Worm (Caenorhabditis elegans) whole organism, L4 larva: ENCODE measurements around the gene C17C3.5.

Source experiments
- D1046.2 ChIP-seq: fragments of 200-800 bp; sonication (Bioruptor generic); IDR thresholded peaks from 2 replicates; pipeline ENCODE4 v1.3.6; 2022; ENCODE audit warnings: missing genetic modification characterization, missing compliant biosample characterization
- F37D6.2 ChIP-seq: sonication (generic microtip); optimal IDR thresholded peaks from 2 replicates; lab custom pipeline; 2016; ENCODE audit warnings: mild to moderate bottlenecking, missing genetic modification characterization, missing compliant biosample characterization
- F44E2.7 ChIP-seq: fragments of 200-800 bp; sonication (Bioruptor generic); IDR thresholded peaks from 2 replicates; pipeline ENCODE4 v2.1.2; 2022; ENCODE audit warnings: missing genetic modification characterization, missing compliant biosample characterization
- R02D3.7 ChIP-seq: fragments of 150-350 bp; sonication (generic microtip); optimal IDR thresholded peaks from 3 replicates; lab custom pipeline; 2014; ENCODE audit warnings: missing biosample characterization, missing genetic modification characterization
- T20F7.1 ChIP-seq: fragments of 200-800 bp; sonication (Bioruptor generic); optimal IDR thresholded peaks from 2 replicates; lab custom pipeline; 2018; ENCODE audit warnings: mild to moderate bottlenecking, missing genetic modification characterization, missing compliant biosample characterization
- T26A8.4 ChIP-seq: fragments of 200-800 bp; sonication (Bioruptor generic); IDR thresholded peaks from 2 replicates; pipeline ENCODE4 v1.3.6; 2022; ENCODE audit warnings: missing genetic modification characterization, missing compliant biosample characterization
- Y105C5A.15 ChIP-seq: fragments of 200-800 bp; sonication (Bioruptor generic); IDR thresholded peaks from 2 replicates; pipeline ENCODE4 v1.3.6; 2022; ENCODE audit warnings: missing genetic modification characterization, missing compliant biosample characterization
- Y75B8A.6 ChIP-seq: fragments of 200-800 bp; sonication (Bioruptor generic); IDR thresholded peaks from 2 replicates; pipeline ENCODE4 v1.3.6; 2022; ENCODE audit warnings: missing genetic modification reagents, missing genetic modification characterization, missing compliant biosample characterization
- ZK337.2 ChIP-seq: fragments of 200-800 bp; sonication (Bioruptor generic); IDR thresholded peaks from 2 replicates; pipeline ENCODE4 v1.3.6; 2022; ENCODE audit warnings: missing genetic modification reagents, missing genetic modification characterization, missing compliant biosample characterization
- aha-1 ChIP-seq: fragments of 150-350 bp; peaks from one replicate; lab custom pipeline; 2014; ENCODE audit warnings: missing biosample characterization, missing genetic modification characterization
- aly-2 ChIP-seq: sonication (generic microtip); optimal IDR thresholded peaks from 2 replicates; lab custom pipeline; 2018; ENCODE audit warnings: missing biosample characterization, missing genetic modification characterization
- ama-1 ChIP-seq: fragments of 150-350 bp; optimal IDR thresholded peaks from 2 replicates; lab custom pipeline; 2014; ENCODE audit warnings: inconsistent platforms, mixed read lengths
- ceh-28 ChIP-seq: fragments of 150-350 bp; optimal IDR thresholded peaks from 2 replicates; lab custom pipeline; 2014; ENCODE audit warnings: missing biosample characterization, missing genetic modification reagents, missing genetic modification characterization
- ceh-32 ChIP-seq: sonication (generic microtip); optimal IDR thresholded peaks from 2 replicates; lab custom pipeline; 2016; ENCODE audit warnings: mild to moderate bottlenecking, missing genetic modification characterization, missing compliant biosample characterization; ENCODE audit not compliant: poor library complexity
- ctbp-1 ChIP-seq: fragments of 200-800 bp; sonication (Bioruptor generic); IDR thresholded peaks from 2 replicates; pipeline ENCODE4 v1.3.6; 2022; ENCODE audit warnings: missing genetic modification reagents, missing genetic modification characterization, missing compliant biosample characterization
- daf-16 ChIP-seq, 3 experiments: sonication (generic microtip); optimal IDR thresholded peaks; 2 replicates each; lab custom pipeline; 2016 to 2017; ENCODE audit warnings: missing genetic modification characterization in 3 of 3, missing genetic modification reagents in 3 of 3, mild to moderate bottlenecking in 2 of 3, missing compliant biosample characterization in 2 of 3, missing biosample characterization in 1 of 3, moderate library complexity in 1 of 3
- daf-8 ChIP-seq: fragments of 200-800 bp; sonication (Bioruptor generic); IDR thresholded peaks from 2 replicates; pipeline ENCODE4 v1.3.6; 2022; ENCODE audit warnings: missing genetic modification characterization, missing compliant biosample characterization
- dmd-6 ChIP-seq: fragments of 200-800 bp; sonication (Bioruptor generic); IDR thresholded peaks from 2 replicates; pipeline ENCODE4 v1.3.6; 2022; ENCODE audit warnings: missing genetic modification reagents, missing genetic modification characterization, missing compliant biosample characterization
- dmd-8 ChIP-seq: fragments of 200-800 bp; sonication (Bioruptor generic); IDR thresholded peaks from 2 replicates; pipeline ENCODE4 v1.3.6; 2022; ENCODE audit warnings: missing genetic modification characterization, missing compliant biosample characterization
- dmd-9 ChIP-seq: fragments of 200-800 bp; sonication (Bioruptor generic); IDR thresholded peaks from 2 replicates; pipeline ENCODE4 v1.3.6; 2022; ENCODE audit warnings: missing genetic modification reagents, missing genetic modification characterization, missing compliant biosample characterization
- duxl-1 ChIP-seq: sonication (generic microtip); optimal IDR thresholded peaks from 2 replicates; lab custom pipeline; 2016; ENCODE audit warnings: mild to moderate bottlenecking, missing genetic modification characterization, moderate library complexity, missing compliant biosample characterization; ENCODE audit not compliant: poor library complexity
- dve-1 ChIP-seq: sonication (generic microtip); optimal IDR thresholded peaks from 2 replicates; lab custom pipeline; 2017; ENCODE audit warnings: antibody characterized with exemption, mild to moderate bottlenecking, missing genetic modification characterization, missing compliant biosample characterization; ENCODE audit not compliant: insufficient read depth
- fkh-10 ChIP-seq: fragments of 150-350 bp; optimal IDR thresholded peaks from 2 replicates; lab custom pipeline; 2014; ENCODE audit warnings: missing biosample characterization, missing genetic modification reagents, missing genetic modification characterization
- hif-1 ChIP-seq, 2 experiments: sonication (generic microtip); optimal IDR thresholded peaks; 2 replicates each; lab custom pipeline; 2016 to 2017; ENCODE audit warnings: missing compliant biosample characterization in 2 of 2, missing genetic modification characterization in 2 of 2, missing genetic modification reagents in 2 of 2, missing genotype in 2 of 2, mild to moderate bottlenecking in 1 of 2
- hlh-11 ChIP-seq: fragments of 200-800 bp; sonication (Bioruptor generic); optimal IDR thresholded peaks from 2 replicates; lab custom pipeline; 2018; ENCODE audit warnings: mild to moderate bottlenecking, missing genetic modification characterization, missing compliant biosample characterization
- lin-38 ChIP-seq: fragments of 200-800 bp; sonication (Bioruptor generic); IDR thresholded peaks from 2 replicates; pipeline ENCODE4 v1.3.6; 2022; ENCODE audit warnings: missing genetic modification reagents, missing genetic modification characterization, missing compliant biosample characterization
- lsy-2 ChIP-seq, 2 experiments: fragments of 150-350 bp in 1 of 2; sonication (generic microtip) in 1 of 2; optimal IDR thresholded peaks; 2 replicates each; lab custom pipeline; 2014 to 2017; ENCODE audit warnings: missing biosample characterization in 2 of 2, missing genetic modification characterization in 2 of 2
- madf-5 ChIP-seq, 2 experiments: fragments of 200-800 bp; sonication (Bioruptor generic); IDR thresholded peaks; 2 replicates each; pipeline ENCODE4 v1.3.6; 2022; ENCODE audit warnings: missing compliant biosample characterization in 2 of 2, missing genetic modification characterization in 2 of 2
- mdt-29 ChIP-seq: fragments of 200-800 bp; sonication (Bioruptor generic); IDR thresholded peaks from 2 replicates; pipeline ENCODE4 v1.3.6; 2022; ENCODE audit warnings: missing genetic modification reagents, missing genetic modification characterization, missing compliant biosample characterization
- mep-1 ChIP-seq: fragments of 150-350 bp; sonication (generic microtip); optimal IDR thresholded peaks from 3 replicates; lab custom pipeline; 2014; ENCODE audit warnings: missing biosample characterization, missing genetic modification characterization
- mxl-3 ChIP-seq: fragments of 200-800 bp; sonication (Bioruptor generic); optimal IDR thresholded peaks from 2 replicates; lab custom pipeline; 2018; ENCODE audit warnings: mild to moderate bottlenecking, missing genetic modification characterization, missing compliant biosample characterization
- nhr-10 ChIP-seq: fragments of 150-350 bp; optimal IDR thresholded peaks from 2 replicates; lab custom pipeline; 2014; ENCODE audit warnings: missing biosample characterization, missing genetic modification characterization
- nhr-102 ChIP-seq: sonication (generic microtip); optimal IDR thresholded peaks from 2 replicates; lab custom pipeline; 2016; ENCODE audit warnings: mild to moderate bottlenecking, missing genetic modification characterization, moderate library complexity, missing compliant biosample characterization
- nhr-25 ChIP-seq: sonication (generic microtip); optimal IDR thresholded peaks from 2 replicates; lab custom pipeline; 2017; ENCODE audit warnings: missing genetic modification characterization, mild to moderate bottlenecking, missing compliant biosample characterization, antibody characterized with exemption, moderate library complexity, borderline replicate concordance; ENCODE audit not compliant: insufficient read depth
- saeg-2 ChIP-seq: fragments of 200-800 bp; sonication (Bioruptor generic); IDR thresholded peaks from 2 replicates; pipeline ENCODE4 v1.3.6; 2022; ENCODE audit warnings: missing genetic modification reagents, missing genetic modification characterization, missing compliant biosample characterization
- skn-1 ChIP-seq: fragments of 150-350 bp; optimal IDR thresholded peaks from 2 replicates; lab custom pipeline; 2014; ENCODE audit warnings: missing biosample characterization, missing genetic modification characterization
- spr-1 ChIP-seq: sonication (generic microtip); optimal IDR thresholded peaks from 2 replicates; lab custom pipeline; 2016; ENCODE audit warnings: mild to moderate bottlenecking, missing genetic modification characterization, missing compliant biosample characterization
- spr-3 ChIP-seq: fragments of 200-800 bp; sonication (Bioruptor generic); optimal IDR thresholded peaks from 2 replicates; lab custom pipeline; 2018; ENCODE audit warnings: mild to moderate bottlenecking, missing genetic modification characterization, missing compliant biosample characterization
- tra-1 ChIP-seq: fragments of 200-800 bp; sonication (Bioruptor generic); IDR thresholded peaks from 2 replicates; pipeline ENCODE4 v1.3.6; 2022; ENCODE audit warnings: missing genetic modification reagents, missing genetic modification characterization, missing compliant biosample characterization
- unc-39 ChIP-seq: sonication (generic microtip); optimal IDR thresholded peaks from 2 replicates; lab custom pipeline; 2017; ENCODE audit warnings: missing biosample characterization, missing genetic modification characterization
- vab-7 ChIP-seq: fragments of 200-800 bp; sonication (Bioruptor generic); IDR thresholded peaks from 2 replicates; pipeline ENCODE4 v1.3.6; 2022; ENCODE audit warnings: missing genetic modification reagents, missing genetic modification characterization, missing compliant biosample characterization
- zag-1 ChIP-seq: fragments of 150-350 bp; optimal IDR thresholded peaks from 2 replicates; lab custom pipeline; 2014; ENCODE audit warnings: missing biosample characterization, missing genetic modification characterization
- zfp-2 ChIP-seq: sonication (generic microtip); optimal IDR thresholded peaks from 2 replicates; lab custom pipeline; 2016; ENCODE audit warnings: mild to moderate bottlenecking, missing genetic modification characterization, missing compliant biosample characterization
- zfp-3 ChIP-seq: fragments of 200-800 bp; sonication (Bioruptor generic); conservative IDR thresholded peaks from 2 replicates; pipeline ENCODE4 v1.3.6; 2022; ENCODE audit warnings: missing genetic modification reagents, missing genetic modification characterization, missing compliant biosample characterization
- zip-2 ChIP-seq: fragments of 150-350 bp; optimal IDR thresholded peaks from 2 replicates; lab custom pipeline; 2014; ENCODE audit warnings: missing biosample characterization, missing genetic modification characterization
- ztf-7 ChIP-seq: fragments of 150-350 bp; optimal IDR thresholded peaks from 2 replicates; lab custom pipeline; 2014; ENCODE audit warnings: missing biosample characterization, missing genetic modification characterization

The C17C3.5 gene

ce11 chrII:5572082-5572746 lies 20.6 kb downstream of the C17C3.5 start (continued):
- TF ChIP-seq T26A8.4 (GFP tag; lab: Robert Waterston, UW): no peak

- TF ChIP-seq Y75B8A.6 (0 out of 2 replicates have a peak, but pooled peaks have one; percentile 24), zip-2 (tag; lab: Kevin White, UChicago) (peak; percentile 3), ceh-28 (tag; lab: Kevin White, UChicago) (no peak), nhr-10 (tag; lab: Kevin White, UChicago) (no peak), zfp-3 (GFP tag; lab: Robert Waterston, UW) (peak; percentile 83; the same call in 1 of the 2 replicates), daf-8 (GFP tag; lab: Robert Waterston, UW) (no peak), ama-1 (lab: Kevin White, UChicago) (no peak), mdt-29 (0 out of 2 replicates have a peak, but pooled peaks have one; percentile 7), ctbp-1 (GFP tag; lab: Robert Waterston, UW) (0 out of 2 replicates have a peak, but pooled peaks have one; percentile 15), Y105C5A.15 (GFP tag; lab: Robert Waterston, UW) (0 out of 2 replicates have a peak, but pooled peaks have one; percentile 32), tra-1 (GFP tag; lab: Robert Waterston, UW) (peak; percentile 21; the same call in 1 of the 2 replicates), dmd-6 (GFP tag; lab: Robert Waterston, UW) (peak; percentile 38), saeg-2 (GFP tag; lab: Robert Waterston, UW) (no peak), T20F7.1 (peak; percentile 2), madf-5 (GFP tag; IDR thresholded peaks at IDR 0.05; lab: Robert Waterston, UW) (no peak), nhr-102 (tag; lab: Kevin White, UChicago) (peak; percentile 64), zfp-2 (tag; lab: Kevin White, UChicago) (no peak), mep-1 (tag; lab: Kevin White, UChicago) (peak; percentile 42), skn-1 (no peak), aly-2 (no peak), lsy-2 (tag; optimal IDR thresholded peaks at IDR 0.05; lab: Kevin White, UChicago) (peak in 1 of 2 experiments; percentile 30), aha-1 (tag; lab: Kevin White, UChicago) (peak; percentile 56), dve-1 (peak; percentile 17), R02D3.7 (tag; lab: Kevin White, UChicago) (no peak), ztf-7 (no peak), daf-16 (GFP tag; optimal IDR thresholded peaks at IDR 0.05; lab: Kevin White, UChicago) (peak in 1 of 2 experiments; percentile 24), daf-16 (tag; optimal IDR thresholded peaks at IDR 0.05; lab: Kevin White, UChicago) (no peak), F37D6.2 (tag; lab: Kevin White, UChicago) (no peak), mxl-3 (no peak), lin-38 (peak; percentile 28), nhr-25 (tag; lab: Kevin White, UChicago) (no peak), T26A8.4 (GFP tag; lab: Robert Waterston, UW) (peak; percentile 60; the same call in 1 of the 2 replicates)
Observed at ce11 chrII:5574925-5575324, 23.3 kb downstream of the C17C3.5 start.

- TF ChIP-seq dmd-9 (peak; percentile 56), Y105C5A.15 (GFP tag; lab: Robert Waterston, UW) (peak; percentile 83), fkh-10 (GFP tag; lab: Kevin White, UChicago) (no peak), spr-3 (GFP tag; lab: Kevin White, UChicago) (peak; percentile 40), madf-5 (GFP tag; IDR thresholded peaks at IDR 0.05; lab: Robert Waterston, UW) (no peak; a peak in 1 of 4 replicates), D1046.2 (GFP tag; lab: Robert Waterston, UW) (0 out of 2 replicates have a peak, but pooled peaks have one; percentile 53), duxl-1 (peak; percentile 41), dmd-6 (GFP tag; lab: Robert Waterston, UW) (peak; percentile 59), mxl-3 (peak; percentile 32), ZK337.2 (GFP tag; lab: Robert Waterston, UW) (no peak), spr-1 (tag; lab: Kevin White, UChicago) (peak; percentile 11), hlh-11 (peak; percentile 46), zag-1 (tag; lab: Kevin White, UChicago) (no peak), vab-7 (peak; percentile 67; the same call in 1 of the 2 replicates), unc-39 (tag; lab: Kevin White, UChicago) (no peak), dmd-8 (0 out of 2 replicates have a peak, but pooled peaks have one; percentile 71), hif-1 (tag; optimal IDR thresholded peaks at IDR 0.05; lab: Kevin White, UChicago) (peak in 1 of 2 experiments; percentile 6), ceh-32 (tag; lab: Kevin White, UChicago) (no peak), lin-38 (no peak; the same call in 1 of the 2 replicates), F44E2.7 (GFP tag; lab: Robert Waterston, UW) (0 out of 2 replicates have a peak, but pooled peaks have one; percentile 64)
Observed at ce11 chrII:5577060-5577459, 25.4 kb downstream of the C17C3.5 start.
